Fruit fly (Drosophila melanogaster): Measurements from ENCODE around the gene CG43376.

Gene CG43376

DNA sequence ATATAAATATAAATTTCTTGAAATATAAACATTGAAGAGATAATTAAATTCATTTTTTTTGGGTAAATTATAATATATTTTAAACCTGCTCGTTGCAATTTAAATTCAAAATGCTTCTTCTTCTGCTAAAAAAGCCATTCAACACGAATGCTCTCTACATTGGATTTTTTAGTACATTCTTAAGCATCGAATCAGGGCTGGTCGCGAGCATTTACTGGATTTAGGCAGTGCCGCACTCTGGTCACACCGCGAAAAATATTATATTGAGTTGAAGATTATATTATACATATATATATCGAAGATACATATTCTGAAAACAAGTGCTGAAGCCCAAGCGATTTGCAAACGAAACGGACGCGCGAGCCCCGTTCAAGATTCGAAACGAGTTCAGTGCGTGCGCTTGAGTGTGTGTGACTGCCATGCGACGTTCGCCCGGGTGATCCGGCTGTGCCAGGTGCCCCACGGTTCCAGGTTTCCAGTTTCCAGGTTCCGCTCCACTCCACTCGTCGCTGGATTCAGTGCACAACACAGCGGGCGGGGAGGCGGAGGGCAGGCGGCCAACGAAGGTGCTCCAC, 39.9 kb downstream of the CG43376 start, which contains the start of gene Sos:
Gene Sos (plus strand): TSS at position 213 of the 575 bp plus-strand sequence.
- no peak for TF ChIP-seq Pif1B (GFP tag; optimal IDR thresholded peaks at IDR 0.05)
- TF ChIP-seq fd96Ca (GFP tag; IDR thresholded peaks at IDR 0.05): no peak
- no peak for TF ChIP-seq Pif1A (GFP tag; optimal IDR thresholded peaks at IDR 0.05)
- no peak for TF ChIP-seq CG4496 (GFP tag; IDR thresholded peaks at IDR 0.05)
- TF ChIP-seq D1 (tag; optimal IDR thresholded peaks at IDR 0.05): no peak

DNA sequence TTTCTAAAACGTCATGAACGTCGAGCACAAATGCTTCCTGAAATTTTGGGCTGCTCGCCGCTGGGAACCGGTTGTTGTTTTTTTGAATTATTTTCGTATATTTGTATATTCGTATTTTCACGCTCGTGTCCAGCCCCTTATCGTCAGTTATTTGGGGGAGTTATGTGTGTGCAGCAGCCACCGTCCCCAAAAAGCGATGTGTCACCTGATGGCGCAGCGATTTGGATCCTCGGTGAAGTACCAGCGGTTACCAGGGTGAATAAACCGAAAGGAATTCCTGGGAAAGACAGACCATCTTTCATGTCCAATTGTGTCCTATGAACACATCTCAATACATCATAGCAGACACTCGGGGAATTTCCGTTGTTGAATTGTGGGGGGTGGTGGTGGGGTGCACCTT, 46.4 kb downstream of the CG43376 start:
- no peak for TF ChIP-seq gl (tag; optimal IDR thresholded peaks at IDR 0.05)
- no peak for TF ChIP-seq Snoo (tag; optimal IDR thresholded peaks at IDR 0.05)
- no peak for TF ChIP-seq D1 (tag; optimal IDR thresholded peaks at IDR 0.05)
- no peak for TF ChIP-seq CG15710 (tag; optimal IDR thresholded peaks at IDR 0.05)
- TF ChIP-seq CG8301 (tag; optimal IDR thresholded peaks at IDR 0.05): no peak
- no peak for TF ChIP-seq CG32121 (GFP tag; IDR thresholded peaks at IDR 0.05)
- TF ChIP-seq CG9948 (tag; optimal IDR thresholded peaks at IDR 0.05): no peak
- no peak for TF ChIP-seq CG4496 (GFP tag; IDR thresholded peaks at IDR 0.05)
- TF ChIP-seq Pif1A (GFP tag; optimal IDR thresholded peaks at IDR 0.05): no peak
- no peak for TF ChIP-seq Pif1B (GFP tag; optimal IDR thresholded peaks at IDR 0.05)
- no peak for TF ChIP-seq CG13204 (GFP tag; optimal IDR thresholded peaks at IDR 0.05)
- no peak for TF ChIP-seq CG14655 (GFP tag; optimal IDR thresholded peaks at IDR 0.05)
- TF ChIP-seq fd96Ca (GFP tag; IDR thresholded peaks at IDR 0.05): no peak
- no peak for TF ChIP-seq CG12605 (GFP tag; IDR thresholded peaks at IDR 0.05)

DNA sequence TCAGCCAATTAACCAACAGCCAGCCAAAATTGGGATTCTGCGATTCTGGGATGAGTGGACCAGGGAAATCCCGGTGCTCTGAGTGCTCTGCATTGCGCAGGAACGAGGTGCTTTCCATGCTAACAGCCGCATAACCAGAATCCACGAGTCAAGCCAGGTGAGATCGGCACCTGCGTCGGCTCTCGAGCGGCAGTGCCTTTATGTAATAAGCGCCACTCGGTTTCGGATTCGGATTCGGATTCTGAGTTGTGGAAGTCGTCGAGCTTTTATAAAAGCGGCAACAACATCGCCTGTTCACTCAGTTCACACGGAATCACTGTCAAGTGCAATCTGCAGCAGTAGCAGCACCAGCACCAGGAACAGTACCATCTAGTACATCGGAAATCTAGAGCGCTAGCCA, 47.2 kb downstream of the CG43376 start, which contains the start of gene b:
Gene b (plus strand): TSS at position 301 of the 400 bp plus-strand sequence.
- no peak for TF ChIP-seq CG13204 (GFP tag; optimal IDR thresholded peaks at IDR 0.05)
- TF ChIP-seq CG17806 (tag; optimal IDR thresholded peaks at IDR 0.05): no peak
- no peak for TF ChIP-seq Ets98B (GFP tag; IDR thresholded peaks at IDR 0.05)
- TF ChIP-seq rn (GFP tag; IDR thresholded peaks at IDR 0.05): no peak
- no peak for TF ChIP-seq EcR (GFP tag; optimal IDR thresholded peaks at IDR 0.05)
- no peak for TF ChIP-seq CG15710 (tag; optimal IDR thresholded peaks at IDR 0.05)
- no peak for TF ChIP-seq CG10348 (GFP tag; IDR thresholded peaks at IDR 0.05)
- no peak for TF ChIP-seq CG8159 (tag; optimal IDR thresholded peaks at IDR 0.05)
- TF ChIP-seq CG8301 (tag; optimal IDR thresholded peaks at IDR 0.05): no peak
- TF ChIP-seq D1 (tag; optimal IDR thresholded peaks at IDR 0.05): no peak
- no peak for TF ChIP-seq CG9948 (tag; optimal IDR thresholded peaks at IDR 0.05)
- no peak for TF ChIP-seq fd96Ca (GFP tag; IDR thresholded peaks at IDR 0.05)

Data from whole organism, pupa.